Fruit fly (Drosophila melanogaster): ENCODE measurements around the gene CG8607.

The CG8607 gene

dm6 chr3L:7319768-7320167 lies at the start of gene CG8607:
Gene CG8607 (plus strand): TSS chr3L:7320068.
- no peak for TF ChIP-seq noc (tag; optimal IDR thresholded peaks at IDR 0.05)

DNA sequence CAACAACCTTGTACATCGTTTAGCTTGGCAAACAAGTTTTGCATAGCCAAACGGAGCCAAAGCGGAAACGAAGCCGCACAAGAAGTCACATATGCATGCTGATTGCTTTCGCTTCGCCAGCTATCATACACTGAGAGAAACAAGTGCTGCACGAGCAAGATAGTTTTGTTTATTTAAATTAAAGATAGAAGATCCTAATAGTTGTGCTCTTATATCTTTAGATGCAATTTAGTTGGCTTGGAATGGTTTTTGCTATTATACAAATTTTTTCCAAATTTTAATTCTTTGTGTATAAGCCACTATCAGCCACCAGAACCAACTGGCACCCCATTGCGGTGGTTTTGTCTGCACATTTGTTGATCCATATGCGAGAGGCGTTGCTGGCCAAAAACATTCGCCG lies 36.3 kb upstream of the CG8607 start:
- TF ChIP-seq noc (tag; optimal IDR thresholded peaks at IDR 0.05) = no peak

- no peak for TF ChIP-seq noc (tag; optimal IDR thresholded peaks at IDR 0.05)
These were observed 19.2 kb upstream of the CG8607 start for dm6 chr3L:7300660-7301059.

DNA sequence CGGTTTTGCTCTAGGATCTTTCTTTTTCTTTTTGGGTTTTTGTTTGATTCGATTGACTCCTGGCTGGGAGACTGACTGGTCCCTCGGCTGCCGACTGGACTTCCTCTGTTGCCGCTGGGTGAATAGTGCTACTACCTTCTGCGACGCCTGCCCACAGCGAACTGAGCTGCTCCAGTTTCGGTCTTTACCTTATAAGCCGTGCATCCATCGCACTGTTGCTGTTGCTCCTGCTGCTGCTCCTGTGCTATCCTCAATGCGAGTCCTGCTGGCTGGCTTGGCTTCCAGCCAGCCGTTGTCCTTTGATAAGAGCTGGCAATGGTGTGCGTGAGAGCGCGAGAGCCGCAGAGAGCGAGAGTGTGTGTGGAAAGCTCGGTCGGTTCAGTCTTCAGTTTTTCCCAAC lies 7.1 kb upstream of the CG8607 start, which contains the start of gene unc-13-4A:
Gene unc-13-4A (minus strand): TSS at position 143 of the 400 bp plus-strand sequence.
- no peak for TF ChIP-seq noc (tag; optimal IDR thresholded peaks at IDR 0.05)

dm6 chr3L:7313559-7314132 lies 6.2 kb upstream of the CG8607 start:
- TF ChIP-seq noc (tag; optimal IDR thresholded peaks at IDR 0.05) = no peak

DNA sequence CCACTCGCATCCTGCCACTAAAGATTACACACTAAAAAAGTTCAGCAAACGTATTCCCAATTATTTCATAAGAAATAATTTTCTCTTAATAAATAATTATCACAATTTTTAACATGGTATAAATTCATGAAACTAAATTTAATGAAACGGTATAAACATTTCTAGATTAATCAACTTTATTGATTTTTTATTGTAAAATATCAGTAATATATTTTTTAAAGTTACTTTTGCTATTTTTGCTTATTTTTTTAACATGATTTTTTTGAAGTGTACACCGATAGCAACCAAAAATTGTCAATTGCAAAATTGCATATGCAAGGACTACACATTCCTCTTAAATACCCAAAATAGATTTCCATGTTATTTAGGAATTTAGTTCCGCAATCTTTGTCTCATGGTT lies 5.7 kb upstream of the CG8607 start:
- TF ChIP-seq noc (tag; optimal IDR thresholded peaks at IDR 0.05) = no peak

dm6 chr3L:7323348-7323747 lies 3.5 kb downstream of the CG8607 start, which contains the start of the genes RhoGEF4 and Rint1:
Gene RhoGEF4 (minus strand): TSS chr3L:7323411.
Gene Rint1 (plus strand): TSS chr3L:7323619.
- TF ChIP-seq noc (tag; optimal IDR thresholded peaks at IDR 0.05) = peak; percentile 42

DNA sequence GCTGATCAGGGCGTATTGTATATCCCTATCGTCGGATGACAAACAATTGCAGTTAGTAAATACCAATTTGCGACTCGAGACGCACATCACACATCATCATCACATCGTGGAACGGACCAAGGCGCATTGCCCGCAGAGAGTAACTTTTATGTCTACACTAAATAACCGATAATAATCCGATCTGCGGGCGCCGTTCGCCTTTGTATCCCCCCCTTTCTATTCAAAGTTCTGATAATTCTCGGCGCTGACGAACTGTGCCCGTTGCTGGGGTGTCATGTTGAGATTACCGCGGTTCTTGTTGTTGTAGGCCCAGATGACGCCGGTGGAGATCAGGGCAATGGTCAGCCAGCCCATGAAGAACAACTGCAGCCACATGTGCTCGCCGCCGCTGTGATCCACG lies 6.8 kb downstream of the CG8607 start:
- TF ChIP-seq noc (tag; optimal IDR thresholded peaks at IDR 0.05) = no peak

DNA sequence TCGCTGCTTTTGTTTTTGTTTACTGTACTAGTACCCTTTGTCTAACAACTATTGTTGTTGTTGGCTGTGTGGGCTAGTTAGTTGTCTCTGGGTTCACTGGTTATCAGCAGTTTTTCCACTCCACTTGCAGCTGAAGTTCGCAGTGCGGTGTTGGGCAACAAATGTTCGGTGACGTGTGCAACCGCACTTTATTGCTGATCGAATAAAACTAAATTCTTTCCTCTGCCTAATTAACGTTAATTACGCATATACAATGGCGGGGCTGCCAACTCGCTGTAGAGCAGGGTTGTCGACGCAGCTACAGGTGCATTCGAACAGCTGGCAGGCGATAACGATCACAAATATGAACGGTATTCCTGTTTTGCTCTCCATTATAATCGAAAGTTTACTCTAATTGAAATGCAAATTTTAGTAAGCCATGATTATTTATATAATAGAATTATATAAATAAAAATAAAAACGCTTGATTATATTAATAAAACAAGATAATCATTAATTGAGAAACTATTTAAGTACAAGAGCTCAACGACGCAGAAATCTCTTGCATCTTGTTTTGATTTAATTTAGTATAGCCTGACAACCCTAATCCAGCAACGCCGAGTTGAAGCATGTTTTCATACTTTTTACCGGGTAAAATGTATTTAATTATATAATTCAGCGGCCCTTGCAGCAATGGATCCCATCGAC lies 8.8 kb downstream of the CG8607 start, which contains the start of the genes mrva, CG42307 and mus312:
Gene mrva (minus strand): TSS at position 276 of the 687 bp plus-strand sequence.
Gene CG42307 (plus strand): TSS at position 566 of the 687 bp plus-strand sequence.
Gene mus312 (plus strand): TSS at position 566 of the 687 bp plus-strand sequence.
- no peak for TF ChIP-seq noc (tag; optimal IDR thresholded peaks at IDR 0.05)

DNA sequence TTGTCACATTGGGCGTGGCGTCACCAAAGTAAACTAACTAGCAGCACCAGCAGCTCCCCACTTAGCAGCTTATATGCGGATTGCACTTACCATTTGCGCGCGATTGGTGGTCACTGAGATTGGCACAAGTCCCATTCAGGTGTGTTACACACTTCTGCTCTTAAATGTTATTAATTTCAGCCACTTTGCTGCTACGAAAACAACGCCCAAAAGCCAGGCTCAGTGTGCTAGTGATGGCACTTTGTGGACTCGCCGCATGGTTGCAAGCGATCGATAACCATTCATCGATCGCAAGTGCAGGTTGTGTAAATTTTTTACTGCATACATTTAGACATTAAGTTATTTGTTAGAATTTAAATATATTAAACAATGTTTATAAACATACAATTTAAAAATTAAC lies 15.1 kb downstream of the CG8607 start, which contains the start of the genes wrm1 and wrm2:
Gene wrm1 (minus strand): TSS at position 237 of the 400 bp plus-strand sequence.
Gene wrm2 (minus strand): TSS at position 237 of the 400 bp plus-strand sequence.
- TF ChIP-seq noc (tag; optimal IDR thresholded peaks at IDR 0.05) = no peak

- TF ChIP-seq noc (tag; optimal IDR thresholded peaks at IDR 0.05) = no peak
These were observed 18.9 kb downstream of the CG8607 start for dm6 chr3L:7338786-7339185.

DNA sequence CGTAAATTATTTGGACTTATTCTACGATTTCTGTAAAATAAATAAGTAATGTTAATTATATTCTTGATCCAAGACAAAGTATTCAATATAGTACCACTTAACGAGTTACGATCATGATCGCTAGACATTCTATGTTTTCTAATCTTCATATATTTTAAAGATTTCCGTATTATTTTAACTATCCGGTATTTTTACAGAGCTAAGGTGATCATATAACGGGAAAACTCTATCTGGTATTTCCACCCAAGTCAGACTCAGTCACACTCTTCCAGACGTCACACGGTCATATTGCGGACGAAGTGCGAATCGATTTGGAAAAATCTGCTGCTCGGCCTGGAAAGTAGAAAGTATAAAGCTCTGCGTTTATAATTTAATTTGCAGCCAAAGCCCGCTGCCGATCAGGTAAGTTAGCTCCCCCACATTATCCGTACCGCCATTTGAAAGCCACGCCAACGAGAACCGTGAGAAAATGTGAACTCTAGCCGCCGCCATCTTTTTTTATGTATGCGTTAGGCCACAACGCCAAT lies 19.4 kb downstream of the CG8607 start, which contains the start of the genes lark and eco:
Gene lark (plus strand): TSS at position 51 of the 527 bp plus-strand sequence.
Gene eco (minus strand): TSS at position 125 of the 527 bp plus-strand sequence.
- TF ChIP-seq noc (tag; optimal IDR thresholded peaks at IDR 0.05) = no peak

- TF ChIP-seq noc (tag; optimal IDR thresholded peaks at IDR 0.05) = no peak
These were observed 24.1 kb downstream of the CG8607 start for dm6 chr3L:7344001-7344400.

dm6 chr3L:7344965-7345427 lies 25.1 kb downstream of the CG8607 start, which contains the start of gene Cln7:
Gene Cln7 (minus strand): TSS chr3L:7345183.
- TF ChIP-seq noc (tag; optimal IDR thresholded peaks at IDR 0.05) = peak; percentile 64

DNA sequence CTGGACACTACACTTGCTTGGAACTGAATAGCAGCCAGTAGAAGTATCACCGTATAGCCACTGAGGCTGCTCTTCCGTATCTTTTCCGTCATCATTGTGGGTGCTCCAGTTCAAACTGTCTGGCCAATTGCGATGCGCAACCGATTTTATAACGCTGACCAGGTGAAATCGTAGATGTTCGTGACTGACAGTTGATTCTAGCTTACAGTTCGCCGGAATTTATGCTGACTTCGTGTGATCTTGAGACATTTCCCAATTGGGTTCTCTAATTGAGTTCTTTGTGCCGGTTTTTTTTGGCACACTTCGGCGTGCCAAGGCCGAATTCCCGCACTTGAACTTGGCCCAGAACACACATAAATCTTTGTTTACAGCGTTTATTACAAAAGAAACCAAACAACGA lies 27.1 kb downstream of the CG8607 start, which contains the start of gene CG14834:
Gene CG14834 (minus strand): TSS at position 173 of the 400 bp plus-strand sequence.
- TF ChIP-seq noc (tag; optimal IDR thresholded peaks at IDR 0.05) = no peak

DNA sequence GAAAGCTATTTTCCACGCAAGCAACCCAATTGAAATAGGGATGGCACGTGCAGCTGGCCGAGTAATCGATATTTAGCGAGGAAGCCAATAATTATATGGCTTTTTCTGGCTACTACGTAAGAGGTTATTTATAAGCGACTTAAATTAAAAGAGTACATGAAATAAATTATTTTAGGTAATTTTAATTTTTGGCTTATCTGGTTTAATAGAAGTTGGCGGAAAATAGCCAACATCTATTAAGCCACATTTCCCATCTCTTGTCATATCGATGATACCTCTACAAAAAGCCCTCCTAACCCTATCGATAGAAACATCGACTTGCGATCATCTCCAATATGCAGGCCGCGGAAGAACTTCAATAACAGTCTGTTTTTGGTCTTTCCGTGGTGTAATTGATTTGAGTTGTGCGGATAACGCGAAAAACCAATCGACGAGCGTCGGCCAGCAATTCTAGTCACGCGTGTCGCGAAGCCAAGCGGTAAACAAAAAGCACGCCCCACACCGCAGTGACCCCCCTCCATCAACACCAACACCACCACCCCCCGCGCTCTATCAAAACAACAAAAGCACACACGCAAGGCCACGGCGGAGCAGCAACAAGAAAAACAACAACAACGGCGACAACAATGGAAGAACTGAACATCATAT lies 28.2 kb downstream of the CG8607 start, which contains the start of the genes Srp19 and qm:
Gene Srp19 (minus strand): TSS at position 51 of the 648 bp plus-strand sequence.
Gene qm (plus strand): TSS at position 330 of the 648 bp plus-strand sequence.
- peak; percentile 33 for TF ChIP-seq noc (tag; optimal IDR thresholded peaks at IDR 0.05)
